Fruit fly (Drosophila melanogaster) Kc167 (cell line): ENCODE data around the gene CG43060.

Source experiments
- Myc ChIP-seq: fragments of >200 bp; optimal IDR thresholded peaks from 2 replicates; lab custom pipeline; 2017; ENCODE audit warnings: missing external identifiers
- Sin3A ChIP-seq: fragments of >200 bp; optimal IDR thresholded peaks from 2 replicates; lab custom pipeline; 2018; ENCODE audit warnings: missing external identifiers
- h ChIP-seq: fragments of >200 bp; optimal IDR thresholded peaks from 3 replicates; lab custom pipeline; 2018; ENCODE audit warnings: missing external identifiers
- insv ChIP-seq: fragments of >200 bp; optimal IDR thresholded peaks from 3 replicates; lab custom pipeline; 2018; ENCODE audit warnings: missing external identifiers
- psq ChIP-seq: fragments of >200 bp; optimal IDR thresholded peaks from 2 replicates; lab custom pipeline; 2017; ENCODE audit warnings: missing external identifiers
- ttk ChIP-seq: sonication (Bioruptor generic); optimal IDR thresholded peaks from 2 replicates; lab custom pipeline; 2017; ENCODE audit warnings: missing external identifiers

dm6 chr3R:8072635-8073034 lies 31.6 kb downstream of the CG43060 start:
- TF ChIP-seq h (lab: Kevin White, UChicago) (no peak), insv (lab: Kevin White, UChicago) (no peak), ttk (no peak), psq (lab: Kevin White, UChicago) (no peak), Sin3A (lab: Kevin White, UChicago) (no peak), Myc (lab: Kevin White, UChicago) (no peak)
